Worm (Caenorhabditis elegans) whole organism, L4 larva: ENCODE results near the gene C30H6.12.

ENCODE experiments used
- ces-1 ChIP-seq: fragments of 150-350 bp; sonication (generic microtip); optimal IDR thresholded peaks from 4 replicates; lab custom pipeline; 2014; ENCODE audit warnings: missing biosample characterization, missing genetic modification reagents, missing genetic modification characterization
- ctbp-1 ChIP-seq: fragments of 200-800 bp; sonication (Bioruptor generic); IDR thresholded peaks from 2 replicates; pipeline ENCODE4 v1.3.6; 2022; ENCODE audit warnings: missing genetic modification reagents, missing genetic modification characterization, missing compliant biosample characterization
- fkh-10 ChIP-seq: fragments of 150-350 bp; optimal IDR thresholded peaks from 2 replicates; lab custom pipeline; 2014; ENCODE audit warnings: missing biosample characterization, missing genetic modification reagents, missing genetic modification characterization
- lin-13 ChIP-seq: fragments of 150-350 bp; optimal IDR thresholded peaks from 2 replicates; lab custom pipeline; 2014; ENCODE audit warnings: missing biosample characterization, missing genetic modification reagents, missing genetic modification characterization
- lin-29 ChIP-seq: fragments of 200-800 bp; sonication (Bioruptor generic); IDR thresholded peaks from 2 replicates; pipeline ENCODE4 v1.3.6; 2022; ENCODE audit warnings: missing genetic modification reagents, missing genetic modification characterization, missing compliant biosample characterization
- nhr-237 ChIP-seq: sonication (generic microtip); optimal IDR thresholded peaks from 2 replicates; lab custom pipeline; 2017; ENCODE audit warnings: missing biosample characterization, missing genetic modification characterization
- snpc-4 ChIP-seq: fragments of 150-350 bp; optimal IDR thresholded peaks from 2 replicates; lab custom pipeline; 2014; ENCODE audit warnings: missing biosample characterization, missing genetic modification characterization
- zag-1 ChIP-seq: fragments of 150-350 bp; optimal IDR thresholded peaks from 2 replicates; lab custom pipeline; 2014; ENCODE audit warnings: missing biosample characterization, missing genetic modification characterization
- ztf-11 ChIP-seq: fragments of 150-350 bp; optimal IDR thresholded peaks from 2 replicates; lab custom pipeline; 2014; ENCODE audit warnings: missing biosample characterization, missing genetic modification characterization

ce11 chrIV:17426970-17427369 lies 43.8 kb downstream of the C30H6.12 start:
- TF ChIP-seq ztf-11 (tag; lab: Kevin White, UChicago) (no peak), ces-1 (GFP tag; lab: Kevin White, UChicago) (no peak), ctbp-1 (GFP tag; lab: Robert Waterston, UW) (no peak), fkh-10 (GFP tag; lab: Kevin White, UChicago) (no peak), lin-29 (GFP tag; lab: Robert Waterston, UW) (no peak), nhr-237 (tag; lab: Kevin White, UChicago) (no peak), zag-1 (no peak), lin-13 (GFP tag; lab: Kevin White, UChicago) (no peak), snpc-4 (tag; lab: Kevin White, UChicago) (no peak)
